Worm (Caenorhabditis elegans): ENCODE data around the gene F25E5.5.
"Not testable (repeated sequence)": the region's sequence is repeated elsewhere in the genome, so short reads cannot be mapped to it uniquely, and the experiment has no call there.

The F25E5.5 gene

ce11 chrV:7439807-7440206 is 7.3 kb upstream of the F25E5.5 start, which contains the start of gene try-13:
Gene try-13, plus strand, starts transcription at chrV:7440107.
- TF ChIP-seq dao-5 (tag; optimal IDR thresholded peaks at IDR 0.05) = no peak
- TF ChIP-seq W03F9.2 (tag; optimal IDR thresholded peaks at IDR 0.05) = no peak
- TF ChIP-seq him-1 (tag; optimal IDR thresholded peaks at IDR 0.05) = no peak

- not testable (repeated sequence) for TF ChIP-seq dao-5, him-1, W03F9.2 (tag; optimal IDR thresholded peaks at IDR 0.05)
These were observed 2.7 kb upstream of the F25E5.5 start, which contains the start of gene nhr-141 for ce11 chrV:7444331-7444730. Gene nhr-141, plus strand, starts transcription at chrV:7444661.

- TF ChIP-seq dao-5 (tag; optimal IDR thresholded peaks at IDR 0.05) (no peak), him-1 (tag; optimal IDR thresholded peaks at IDR 0.05) (no peak), W03F9.2 (tag; optimal IDR thresholded peaks at IDR 0.05) (no peak)
These were observed 2.3 kb downstream of the F25E5.5 start, which contains the start of gene try-12 for ce11 chrV:7449303-7449827. Gene try-12, plus strand, starts transcription at chrV:7449353.

ce11 chrV:7451421-7451820 is 4.4 kb downstream of the F25E5.5 start, which contains the start of gene try-11:
Gene try-11, plus strand, starts transcription at chrV:7451721.
- TF ChIP-seq dao-5 (tag; optimal IDR thresholded peaks at IDR 0.05) = no peak
- TF ChIP-seq W03F9.2 (tag; optimal IDR thresholded peaks at IDR 0.05) = no peak
- no peak for TF ChIP-seq him-1 (tag; optimal IDR thresholded peaks at IDR 0.05)

- TF ChIP-seq W03F9.2 (tag; optimal IDR thresholded peaks at IDR 0.05) (no peak), dao-5 (tag; optimal IDR thresholded peaks at IDR 0.05) (no peak), him-1 (tag; optimal IDR thresholded peaks at IDR 0.05) (no peak)
These were observed 7.2 kb downstream of the F25E5.5 start, which contains the start of gene try-8 for ce11 chrV:7454236-7454635. Gene try-8, minus strand, starts transcription at chrV:7454336.

- TF ChIP-seq dao-5 (tag; optimal IDR thresholded peaks at IDR 0.05) = no peak
- no peak for TF ChIP-seq him-1 (tag; optimal IDR thresholded peaks at IDR 0.05)
These were observed 7.9 kb downstream of the F25E5.5 start, which contains the start of gene F25E5.2 for ce11 chrV:7455008-7455407. Gene F25E5.2, plus strand, starts transcription at chrV:7455308.

- TF ChIP-seq dao-5 (tag; optimal IDR thresholded peaks at IDR 0.05) (no peak), him-1 (tag; optimal IDR thresholded peaks at IDR 0.05) (no peak), W03F9.2 (tag; optimal IDR thresholded peaks at IDR 0.05) (no peak)
These were observed 13.8 kb downstream of the F25E5.5 start, which contains the start of gene srh-92 for ce11 chrV:7460898-7461297. Gene srh-92, minus strand, starts transcription at chrV:7460998.

ce11 chrV:7464696-7465095 is 17.6 kb downstream of the F25E5.5 start, which contains the start of gene srh-89:
Gene srh-89, minus strand, starts transcription at chrV:7464796.
- no peak for TF ChIP-seq dao-5 (tag; optimal IDR thresholded peaks at IDR 0.05)
- no peak for TF ChIP-seq him-1 (tag; optimal IDR thresholded peaks at IDR 0.05)
- no peak for TF ChIP-seq W03F9.2 (tag; optimal IDR thresholded peaks at IDR 0.05)

ce11 chrV:7465509-7465908 is 18.4 kb downstream of the F25E5.5 start, which contains the start of gene F25E5.1:
Gene F25E5.1, plus strand, starts transcription at chrV:7465884.
- no peak for TF ChIP-seq him-1 (tag; optimal IDR thresholded peaks at IDR 0.05)
- no peak for TF ChIP-seq dao-5 (tag; optimal IDR thresholded peaks at IDR 0.05)
- TF ChIP-seq W03F9.2 (tag; optimal IDR thresholded peaks at IDR 0.05) = no peak

- TF ChIP-seq W03F9.2 (tag; optimal IDR thresholded peaks at IDR 0.05) (no peak), him-1 (tag; optimal IDR thresholded peaks at IDR 0.05) (no peak), dao-5 (tag; optimal IDR thresholded peaks at IDR 0.05) (no peak)
These were observed 25.8 kb downstream of the F25E5.5 start, which contains the start of gene str-28 for ce11 chrV:7472815-7473214. Gene str-28, minus strand, starts transcription at chrV:7472915.

ce11 chrV:7476766-7477165 is 29.7 kb downstream of the F25E5.5 start, which contains the start of gene srh-125:
Gene srh-125, minus strand, starts transcription at chrV:7476866.
- TF ChIP-seq W03F9.2 (tag; optimal IDR thresholded peaks at IDR 0.05) (no peak), him-1 (tag; optimal IDR thresholded peaks at IDR 0.05) (no peak), dao-5 (tag; optimal IDR thresholded peaks at IDR 0.05) (no peak)

ce11 chrV:7478404-7478803 is 31.3 kb downstream of the F25E5.5 start, which contains the start of gene str-190:
Gene str-190, minus strand, starts transcription at chrV:7478504.
- TF ChIP-seq dao-5 (tag; optimal IDR thresholded peaks at IDR 0.05) (no peak), W03F9.2 (tag; optimal IDR thresholded peaks at IDR 0.05) (no peak), him-1 (tag; optimal IDR thresholded peaks at IDR 0.05) (no peak)

- TF ChIP-seq him-1 (tag; optimal IDR thresholded peaks at IDR 0.05) (no peak), W03F9.2 (tag; optimal IDR thresholded peaks at IDR 0.05) (no peak), dao-5 (tag; optimal IDR thresholded peaks at IDR 0.05) (no peak)
These were observed 33.9 kb downstream of the F25E5.5 start, which contains the start of gene C18B10.6 for ce11 chrV:7480949-7481348. Gene C18B10.6, minus strand, starts transcription at chrV:7481049.

- TF ChIP-seq him-1 (tag; optimal IDR thresholded peaks at IDR 0.05) (no peak), dao-5 (tag; optimal IDR thresholded peaks at IDR 0.05) (no peak), W03F9.2 (tag; optimal IDR thresholded peaks at IDR 0.05) (no peak)
These were observed 37.9 kb downstream of the F25E5.5 start, which contains the start of gene srbc-8 for ce11 chrV:7485000-7485399. Gene srbc-8, minus strand, starts transcription at chrV:7485100.
